Worm (Caenorhabditis elegans) whole organism, early embryonic: Measurements from ENCODE around the gene T14G12.11.

Experiments used
- B0310.2 ChIP-seq: sonication (generic microtip); optimal IDR thresholded peaks from 2 replicates; lab custom pipeline; 2016; ENCODE audit warnings: mild to moderate bottlenecking, missing genetic modification characterization, missing compliant biosample characterization
- aly-1 ChIP-seq: sonication (generic microtip); optimal IDR thresholded peaks from 2 replicates; lab custom pipeline; 2016; ENCODE audit warnings: missing genetic modification characterization, missing compliant biosample characterization
- ama-1 ChIP-seq: fragments of 150-350 bp; optimal IDR thresholded peaks from 2 replicates; lab custom pipeline; 2014
- ceh-36 ChIP-seq: sonication (generic microtip); optimal IDR thresholded peaks from 2 replicates; lab custom pipeline; 2016; ENCODE audit warnings: missing genetic modification characterization, inconsistent platforms, missing compliant biosample characterization
- hmg-4 ChIP-seq: fragments of 200-800 bp; sonication (Bioruptor generic); optimal IDR thresholded peaks from 2 replicates; lab custom pipeline; 2018; ENCODE audit warnings: mild to moderate bottlenecking, missing genetic modification characterization, missing compliant biosample characterization
- hnd-1 ChIP-seq: sonication (generic microtip); optimal IDR thresholded peaks from 2 replicates; lab custom pipeline; 2016; ENCODE audit warnings: missing genetic modification characterization, missing compliant biosample characterization
- sea-1 ChIP-seq: fragments of 200-800 bp; sonication (Bioruptor generic); conservative IDR thresholded peaks from 2 replicates; pipeline ENCODE4 v1.3.6; 2022; ENCODE audit warnings: missing genetic modification characterization, missing compliant biosample characterization
- tbx-11 ChIP-seq: fragments of 200-800 bp; sonication (Bioruptor generic); IDR thresholded peaks from 2 replicates; pipeline ENCODE4 v1.3.6; 2022; ENCODE audit warnings: missing genetic modification characterization, missing compliant biosample characterization
- tbx-37 ChIP-seq: fragments of 200-800 bp; sonication (Bioruptor generic); conservative IDR thresholded peaks from 2 replicates; pipeline ENCODE4 v1.3.6; 2022; ENCODE audit warnings: missing genetic modification reagents, missing genetic modification characterization, missing compliant biosample characterization
- tra-4 ChIP-seq: sonication (generic microtip); optimal IDR thresholded peaks from 2 replicates; lab custom pipeline; 2017; ENCODE audit warnings: missing genetic modification characterization, missing compliant biosample characterization

DNA sequence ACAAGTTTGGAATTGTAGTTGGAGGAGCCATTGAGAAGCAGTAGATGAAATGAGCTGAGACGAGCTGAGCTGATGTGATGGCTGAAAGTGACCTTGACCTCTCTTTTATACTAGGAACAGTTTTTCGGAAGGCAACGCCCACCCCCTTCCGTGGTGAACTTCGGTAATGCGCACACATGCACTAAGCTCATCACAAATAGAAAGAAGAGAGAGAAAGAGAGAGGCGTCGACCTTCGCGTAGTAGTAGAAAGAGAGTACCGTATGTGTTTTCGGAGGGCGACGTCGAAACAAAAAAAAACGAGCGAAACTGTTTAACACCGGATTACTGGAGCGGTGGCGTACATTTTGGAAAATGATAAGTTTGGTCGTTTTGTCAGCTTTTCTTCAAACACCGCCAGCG is 18.7 kb upstream of the T14G12.11 start, which contains the start of gene marg-1:
- TF ChIP-seq ama-1 (no peak), sea-1 (no peak), ceh-36 (tag; lab: Kevin White, UChicago) (no peak), hnd-1 (tag; lab: Kevin White, UChicago) (no peak), B0310.2 (tag; lab: Kevin White, UChicago) (no peak), aly-1 (tag; lab: Kevin White, UChicago) (no peak), hmg-4 (GFP tag; lab: Kevin White, UChicago) (no peak), tra-4 (tag; lab: Kevin White, UChicago) (no peak), tbx-11 (GFP tag; lab: Robert Waterston, UW) (no peak), tbx-37 (GFP tag; lab: Robert Waterston, UW) (no peak)
